Worm (Caenorhabditis elegans) whole organism, L4/young adult: ENCODE data around the gene C16D9.8.

Experiments
- W03F9.2 ChIP-seq: fragments of 150-350 bp; optimal IDR thresholded peaks from 2 replicates; lab custom pipeline; 2014; ENCODE audit warnings: missing biosample characterization, missing genetic modification characterization
- dao-5 ChIP-seq: sonication (generic microtip); optimal IDR thresholded peaks from 2 replicates; lab custom pipeline; 2016; ENCODE audit warnings: missing genotype, missing genetic modification characterization, moderate library complexity, missing compliant biosample characterization
- him-1 ChIP-seq: sonication (generic microtip); optimal IDR thresholded peaks from 2 replicates; lab custom pipeline; 2016; ENCODE audit warnings: missing genotype, missing genetic modification reagents, missing genetic modification characterization, missing compliant biosample characterization

DNA sequence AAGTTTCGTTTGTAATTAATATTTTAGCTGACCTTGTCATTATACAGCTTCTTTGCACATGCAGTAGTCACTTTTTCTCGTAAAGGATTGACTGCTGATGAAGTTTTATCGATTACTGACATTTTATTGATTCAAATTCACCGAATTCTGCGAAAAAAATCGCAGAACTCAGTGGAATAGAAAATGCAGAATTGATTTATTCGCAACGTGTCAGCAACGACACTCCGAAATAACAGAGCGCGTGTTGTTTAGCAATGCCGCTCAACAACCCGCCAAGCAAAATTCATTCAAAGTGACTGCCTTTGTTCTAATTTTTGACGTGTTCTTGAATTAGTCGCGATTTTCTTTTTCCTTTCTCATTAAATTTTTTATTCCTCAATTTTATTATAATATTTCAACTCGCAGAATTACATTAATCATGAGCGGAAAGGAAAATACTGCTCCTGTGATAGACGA lies 42.3 kb downstream of the C16D9.8 start, which contains the start of the genes cogc-6 and air-1:
- TF ChIP-seq W03F9.2 (tag; lab: Kevin White, UChicago) (no peak), him-1 (tag; lab: Kevin White, UChicago) (no peak), dao-5 (tag; lab: Kevin White, UChicago) (no peak)
